Worm (Caenorhabditis elegans) whole organism, young adult: ENCODE results near the gene nhr-53.

Source experiments
- F57A8.1 ChIP-seq: fragments of 200-800 bp; sonication (Bioruptor generic); optimal IDR thresholded peaks from 2 replicates; lab custom pipeline; 2018; ENCODE audit warnings: mild to moderate bottlenecking, missing genetic modification characterization, moderate library complexity, missing compliant biosample characterization
- akir-1 ChIP-seq: fragments of 200-800 bp; sonication (Bioruptor generic); optimal IDR thresholded peaks from 2 replicates; lab custom pipeline; 2018; ENCODE audit warnings: mild to moderate bottlenecking, missing genetic modification characterization, moderate library complexity, missing compliant biosample characterization
- lin-35 ChIP-seq, 3 experiments: fragments of 150-350 bp in 2 of 3; sonication (generic microtip) in 1 of 3; optimal IDR thresholded peaks; 2 replicates each; lab custom pipeline; 2014 to 2018; ENCODE audit warnings: missing biosample characterization in 3 of 3, missing genetic modification characterization in 3 of 3, missing genetic modification reagents in 3 of 3

- TF ChIP-seq F57A8.1 (GFP tag; lab: Kevin White, UChicago) (no peak), lin-35 (GFP tag; optimal IDR thresholded peaks at IDR 0.05; lab: Kevin White, UChicago) (no peak), akir-1 (GFP tag; lab: Kevin White, UChicago) (no peak)
These were observed at the start of gene nhr-53 for ce11 chrV:15702263-15702662.
